Worm (Caenorhabditis elegans) whole organism, young adult: ENCODE results near the gene T05C1.1.

ENCODE experiments used
- B0019.2 ChIP-seq: fragments of 200-800 bp; sonication (Bioruptor generic); conservative IDR thresholded peaks from 2 replicates; pipeline ENCODE4 v1.3.6; 2022; ENCODE audit warnings: missing genetic modification reagents, missing genetic modification characterization, missing compliant biosample characterization
- B0336.3 ChIP-seq: fragments of 200-800 bp; sonication (Bioruptor generic); IDR thresholded peaks from 2 replicates; pipeline ENCODE4 v1.3.6; 2022; ENCODE audit warnings: missing genetic modification characterization, missing compliant biosample characterization
- C17E4.6 ChIP-seq: fragments of 200-800 bp; sonication (Bioruptor generic); IDR thresholded peaks from 2 replicates; pipeline ENCODE4 v1.3.6; 2022; ENCODE audit warnings: missing genetic modification reagents, missing genetic modification characterization, missing compliant biosample characterization
- F10E7.11 ChIP-seq: sonication (generic microtip); optimal IDR thresholded peaks from 2 replicates; lab custom pipeline; 2017; ENCODE audit warnings: mild to moderate bottlenecking, missing genetic modification characterization, moderate library complexity, missing compliant biosample characterization
- F22D6.2 ChIP-seq: sonication (generic microtip); optimal IDR thresholded peaks from 2 replicates; lab custom pipeline; 2016; ENCODE audit warnings: mild to moderate bottlenecking, missing genetic modification characterization, missing compliant biosample characterization
- F33H1.4 ChIP-seq: fragments of 200-800 bp; sonication (Bioruptor generic); IDR thresholded peaks from 2 replicates; pipeline ENCODE4 v1.3.6; 2022; ENCODE audit warnings: missing genetic modification reagents, missing genetic modification characterization, missing compliant biosample characterization
- F37B4.10 ChIP-seq: fragments of 200-800 bp; sonication (Bioruptor generic); IDR thresholded peaks from 2 replicates; pipeline ENCODE4 v1.3.6; 2022; ENCODE audit warnings: missing genetic modification characterization, missing compliant biosample characterization
- F52B5.7 ChIP-seq: sonication (generic microtip); optimal IDR thresholded peaks from 2 replicates; lab custom pipeline; 2016; ENCODE audit warnings: mild to moderate bottlenecking, missing genetic modification characterization, missing compliant biosample characterization
- F57A8.1 ChIP-seq: fragments of 200-800 bp; sonication (Bioruptor generic); optimal IDR thresholded peaks from 2 replicates; lab custom pipeline; 2018; ENCODE audit warnings: mild to moderate bottlenecking, missing genetic modification characterization, moderate library complexity, missing compliant biosample characterization
- F57C9.4 ChIP-seq: sonication (generic microtip); optimal IDR thresholded peaks from 2 replicates; lab custom pipeline; 2017; ENCODE audit warnings: mild to moderate bottlenecking, missing genetic modification characterization, missing compliant biosample characterization
- T26A5.8 ChIP-seq: sonication (generic microtip); optimal IDR thresholded peaks from 2 replicates; lab custom pipeline; 2016; ENCODE audit warnings: missing genetic modification characterization, missing compliant biosample characterization
- ZK185.1 ChIP-seq: sonication (generic microtip); optimal IDR thresholded peaks from 2 replicates; lab custom pipeline; 2016; ENCODE audit warnings: mild to moderate bottlenecking, missing genetic modification characterization, missing compliant biosample characterization; ENCODE audit not compliant: poor library complexity, severe bottlenecking
- aptf-2 ChIP-seq: fragments of 200-800 bp; sonication (Bioruptor generic); conservative IDR thresholded peaks from 2 replicates; pipeline ENCODE4 v1.3.6; 2022; ENCODE audit warnings: missing genetic modification reagents, missing genetic modification characterization, missing compliant biosample characterization
- aptf-3 ChIP-seq: fragments of 200-800 bp; sonication (Bioruptor generic); IDR thresholded peaks from 2 replicates; pipeline ENCODE4 v1.3.6; 2022; ENCODE audit warnings: missing genetic modification characterization, missing compliant biosample characterization
- athp-1 ChIP-seq: sonication (generic microtip); optimal IDR thresholded peaks from 2 replicates; lab custom pipeline; 2017; ENCODE audit warnings: mild to moderate bottlenecking, missing genetic modification characterization, missing compliant biosample characterization
- attf-5 ChIP-seq: fragments of 200-800 bp; sonication (Bioruptor generic); optimal IDR thresholded peaks from 2 replicates; lab custom pipeline; 2018; ENCODE audit warnings: mild to moderate bottlenecking, missing genetic modification characterization, missing compliant biosample characterization
- cebp-1 ChIP-seq, 2 experiments: fragments of 200-800 bp in 1 of 2; sonication (Bioruptor generic) in 1 of 2; sonication (generic microtip) in 1 of 2; IDR thresholded peaks in 1 of 2; optimal IDR thresholded peaks in 1 of 2; 2 replicates each; pipeline versions ENCODE4 v1.3.6 to Lab custom; 2017 to 2022; ENCODE audit warnings: missing compliant biosample characterization in 2 of 2, missing genetic modification characterization in 2 of 2, mild to moderate bottlenecking in 1 of 2, missing genetic modification reagents in 1 of 2, moderate library complexity in 1 of 2
- ceh-40 ChIP-seq: fragments of 200-800 bp; sonication (Bioruptor generic); IDR thresholded peaks from 2 replicates; pipeline ENCODE4 v1.3.6; 2022; ENCODE audit warnings: missing genetic modification characterization, missing compliant biosample characterization
- chd-7 ChIP-seq: sonication (generic microtip); optimal IDR thresholded peaks from 2 replicates; lab custom pipeline; 2016; ENCODE audit warnings: mild to moderate bottlenecking, missing genetic modification characterization, moderate library complexity, missing compliant biosample characterization
- egl-44 ChIP-seq: fragments of 200-800 bp; sonication (Bioruptor generic); IDR thresholded peaks from 2 replicates; pipeline ENCODE4 v1.3.6; 2022; ENCODE audit warnings: missing genetic modification reagents, missing genetic modification characterization, missing compliant biosample characterization
- hlh-26 ChIP-seq: fragments of 200-800 bp; sonication (Bioruptor generic); conservative IDR thresholded peaks from 2 replicates; pipeline ENCODE4 v1.3.6; 2022; ENCODE audit warnings: missing genetic modification reagents, missing genetic modification characterization, missing compliant biosample characterization
- hmg-1.2 ChIP-seq: fragments of 200-800 bp; sonication (Bioruptor generic); IDR thresholded peaks from 2 replicates; pipeline ENCODE4 v1.3.6; 2022; ENCODE audit warnings: missing genetic modification reagents, missing genetic modification characterization, missing compliant biosample characterization
- hrde-1 ChIP-seq: sonication (generic microtip); optimal IDR thresholded peaks from 2 replicates; lab custom pipeline; 2016; ENCODE audit warnings: missing genetic modification characterization, mild to moderate bottlenecking, missing compliant biosample characterization, moderate library complexity, missing genotype, missing genetic modification reagents, borderline replicate concordance
- lag-1 ChIP-seq: fragments of 200-800 bp; sonication (Bioruptor generic); IDR thresholded peaks from 2 replicates; pipeline ENCODE4 v1.3.6; 2022; ENCODE audit warnings: missing genetic modification reagents, missing genetic modification characterization, missing compliant biosample characterization
- let-526 ChIP-seq: fragments of 200-800 bp; sonication (Bioruptor generic); IDR thresholded peaks from 2 replicates; pipeline ENCODE4 v1.3.6; 2022; ENCODE audit warnings: missing genetic modification reagents, missing genetic modification characterization, missing compliant biosample characterization
- lin-26 ChIP-seq: fragments of 200-800 bp; sonication (Bioruptor generic); IDR thresholded peaks from 2 replicates; pipeline ENCODE4 v1.3.6; 2022; ENCODE audit warnings: missing genetic modification reagents, missing genetic modification characterization, missing compliant biosample characterization
- lin-40 ChIP-seq: sonication (generic microtip); optimal IDR thresholded peaks from 2 replicates; lab custom pipeline; 2016; ENCODE audit warnings: missing genetic modification characterization, mild to moderate bottlenecking, missing compliant biosample characterization, missing genotype, missing genetic modification reagents
- lin-54 ChIP-seq: fragments of 200-800 bp; sonication (Bioruptor generic); optimal IDR thresholded peaks from 2 replicates; lab custom pipeline; 2018; ENCODE audit warnings: mild to moderate bottlenecking, missing genetic modification characterization, missing compliant biosample characterization
- madf-8 ChIP-seq: fragments of 200-800 bp; sonication (Bioruptor generic); conservative IDR thresholded peaks from 2 replicates; pipeline ENCODE4 v1.3.6; 2022; ENCODE audit warnings: missing genetic modification reagents, missing genetic modification characterization, missing compliant biosample characterization
- mcd-1 ChIP-seq: fragments of 200-800 bp; sonication (Bioruptor generic); IDR thresholded peaks from 2 replicates; pipeline ENCODE4 v1.3.6; 2022; ENCODE audit warnings: missing genetic modification reagents, missing genetic modification characterization, missing compliant biosample characterization
- nfyb-1 ChIP-seq: fragments of 200-800 bp; sonication (Bioruptor generic); IDR thresholded peaks from 2 replicates; pipeline ENCODE4 v1.3.6; 2022; ENCODE audit warnings: missing genetic modification reagents, missing genetic modification characterization, missing compliant biosample characterization
- nhr-80 ChIP-seq: sonication (generic microtip); optimal IDR thresholded peaks from 2 replicates; lab custom pipeline; 2016; ENCODE audit warnings: missing genetic modification characterization, missing compliant biosample characterization
- rec-8 ChIP-seq, 2 experiments: sonication (generic microtip); optimal IDR thresholded peaks; 2 replicates each; lab custom pipeline; 2016; ENCODE audit warnings: mild to moderate bottlenecking in 2 of 2, missing genetic modification characterization in 2 of 2, missing genetic modification reagents in 2 of 2, missing genotype in 2 of 2, missing biosample characterization in 1 of 2, missing compliant biosample characterization in 1 of 2, moderate library complexity in 1 of 2
- repo-1 ChIP-seq: sonication (generic microtip); optimal IDR thresholded peaks from 2 replicates; lab custom pipeline; 2017; ENCODE audit warnings: mild to moderate bottlenecking, missing genetic modification characterization, missing compliant biosample characterization
- snpc-1.1 ChIP-seq: sonication (generic microtip); optimal IDR thresholded peaks from 2 replicates; lab custom pipeline; 2017; ENCODE audit warnings: missing genetic modification characterization, mild to moderate bottlenecking, missing compliant biosample characterization, antibody characterized with exemption, moderate library complexity, missing genotype, missing genetic modification reagents; ENCODE audit not compliant: insufficient read depth
- snpc-4 ChIP-seq, 5 experiments: fragments of 150-350 bp in 1 of 5; sonication (generic microtip) in 4 of 5; optimal IDR thresholded peaks; 2 replicates each; lab custom pipeline; 2014 to 2018; ENCODE audit warnings: missing genetic modification characterization in 5 of 5, missing biosample characterization in 3 of 5, antibody characterized with exemption in 2 of 5, mild to moderate bottlenecking in 2 of 5, missing compliant biosample characterization in 2 of 5, missing genotype in 2 of 5, moderate library complexity in 2 of 5, missing genetic modification reagents in 1 of 5
- sptf-2 ChIP-seq: fragments of 200-800 bp; sonication (Bioruptor generic); optimal IDR thresholded peaks from 2 replicates; lab custom pipeline; 2018; ENCODE audit warnings: mild to moderate bottlenecking, missing genetic modification characterization, missing compliant biosample characterization
- ztf-18 ChIP-seq: sonication (generic microtip); optimal IDR thresholded peaks from 2 replicates; lab custom pipeline; 2016; ENCODE audit warnings: missing genotype, mild to moderate bottlenecking, missing genetic modification characterization, missing compliant biosample characterization
- ztf-28 ChIP-seq: fragments of 200-800 bp; sonication (Bioruptor generic); IDR thresholded peaks from 2 replicates; pipeline ENCODE4 v1.3.6; 2022; ENCODE audit warnings: missing genetic modification reagents, missing genetic modification characterization, missing compliant biosample characterization

The T05C1.1 gene

ce11 chrII:4507669-4508068, 29.3 kb downstream of the T05C1.1 start:
- TF ChIP-seq cebp-1 (GFP tag; IDR thresholded peaks at IDR 0.05; lab: Robert Waterston, UW) (no peak), cebp-1 (tag; optimal IDR thresholded peaks at IDR 0.05; lab: Kevin White, UChicago) (peak; percentile 45), madf-8 (GFP tag; lab: Robert Waterston, UW) (no peak), B0019.2 (GFP tag; lab: Robert Waterston, UW) (no peak), athp-1 (no peak), attf-5 (GFP tag; lab: Kevin White, UChicago) (peak; percentile 6), let-526 (no peak), nhr-80 (tag; lab: Kevin White, UChicago) (peak; percentile 62)

ce11 chrII:4510684-4511083, 32.3 kb downstream of the T05C1.1 start:
- no peak for TF ChIP-seq B0336.3 (GFP tag; lab: Robert Waterston, UW)
- TF ChIP-seq ceh-40 (GFP tag; lab: Robert Waterston, UW), result no peak
- no peak for TF ChIP-seq repo-1 (tag; lab: Kevin White, UChicago)
- no peak for TF ChIP-seq lin-54 (GFP tag; lab: Kevin White, UChicago)
- no peak for TF ChIP-seq F52B5.7 (tag; lab: Kevin White, UChicago)
- no peak for TF ChIP-seq F57C9.4 (tag; lab: Kevin White, UChicago)
- no peak for TF ChIP-seq C17E4.6 (GFP tag; lab: Robert Waterston, UW)
- no peak for TF ChIP-seq nfyb-1 (GFP tag; lab: Robert Waterston, UW)
- TF ChIP-seq T26A5.8 (tag; lab: Kevin White, UChicago), result no peak
- TF ChIP-seq ZK185.1 (tag; lab: Kevin White, UChicago), result no peak
- no peak for TF ChIP-seq hlh-26 (GFP tag; lab: Robert Waterston, UW)
- no peak for TF ChIP-seq chd-7 (tag; lab: Kevin White, UChicago)
- TF ChIP-seq snpc-1.1 (tag; lab: Kevin White, UChicago), result no peak
- TF ChIP-seq F37B4.10 (GFP tag; lab: Robert Waterston, UW), result no peak
- TF ChIP-seq hrde-1 (tag; lab: Kevin White, UChicago), result no peak
- no peak for TF ChIP-seq F33H1.4 (GFP tag; lab: Robert Waterston, UW)
- TF ChIP-seq F10E7.11 (tag; lab: Kevin White, UChicago), result no peak
- TF ChIP-seq ztf-18 (tag; lab: Kevin White, UChicago), result no peak
- TF ChIP-seq, all 124 proteins: peak for 0

- no peak for TF ChIP-seq F57A8.1
- TF ChIP-seq sptf-2 (GFP tag; lab: Kevin White, UChicago), result no peak
- TF ChIP-seq lin-26 (GFP tag; lab: Robert Waterston, UW), result no peak
- TF ChIP-seq chd-7 (tag; lab: Kevin White, UChicago), result no peak
- no peak for TF ChIP-seq F22D6.2
- no peak for TF ChIP-seq lag-1 (GFP tag; lab: Robert Waterston, UW)
- no peak for TF ChIP-seq aptf-3 (GFP tag; lab: Robert Waterston, UW)
- TF ChIP-seq hmg-1.2 (GFP tag; lab: Robert Waterston, UW), result no peak
- no peak for TF ChIP-seq hrde-1 (tag; lab: Kevin White, UChicago)
- no peak for TF ChIP-seq snpc-4 (GFP tag; optimal IDR thresholded peaks at IDR 0.05; lab: Kevin White, UChicago)
- no peak for TF ChIP-seq snpc-4 (tag; optimal IDR thresholded peaks at IDR 0.05; lab: Kevin White, UChicago)
- no peak for TF ChIP-seq rec-8 (tag; optimal IDR thresholded peaks at IDR 0.05; lab: Kevin White, UChicago)
- TF ChIP-seq mcd-1, result no peak
- no peak for TF ChIP-seq ztf-28 (GFP tag; lab: Robert Waterston, UW)
- no peak for TF ChIP-seq aptf-2 (GFP tag; lab: Robert Waterston, UW)
- no peak for TF ChIP-seq lin-40
- no peak for TF ChIP-seq egl-44 (GFP tag; lab: Robert Waterston, UW)
Observed at ce11 chrII:4511911-4512310, 33.5 kb downstream of the T05C1.1 start, which contains the start of gene cyp-23A1. Gene cyp-23A1, plus strand, starts transcription at chrII:4512211.
